Worm (Caenorhabditis elegans) whole organism, L2 larva: ENCODE data around the gene Y50E8A.5.

Experiments
- ZK546.5 ChIP-seq: sonication (generic microtip); optimal IDR thresholded peaks from 2 replicates; lab custom pipeline; 2017; ENCODE audit warnings: missing biosample characterization, missing genetic modification characterization
- ama-1 ChIP-seq: fragments of 150-350 bp; optimal IDR thresholded peaks from 2 replicates; lab custom pipeline; 2018; ENCODE audit warnings: inconsistent platforms
- ceh-16 ChIP-seq: fragments of 150-350 bp; optimal IDR thresholded peaks from 2 replicates; lab custom pipeline; 2014; ENCODE audit warnings: missing biosample characterization, missing genetic modification characterization
- elt-3 ChIP-seq: sonication (generic microtip); optimal IDR thresholded peaks from 2 replicates; lab custom pipeline; 2017; ENCODE audit warnings: missing biosample characterization, missing genetic modification characterization
- nhr-10 ChIP-seq: sonication (generic microtip); optimal IDR thresholded peaks from 2 replicates; lab custom pipeline; 2017; ENCODE audit warnings: missing biosample characterization, missing genetic modification characterization
- nhr-12 ChIP-seq: fragments of 150-350 bp; optimal IDR thresholded peaks from 2 replicates; lab custom pipeline; 2014; ENCODE audit warnings: missing biosample characterization, missing genetic modification characterization
- nhr-77 ChIP-seq: fragments of 150-350 bp; optimal IDR thresholded peaks from 2 replicates; lab custom pipeline; 2014; ENCODE audit warnings: missing biosample characterization, missing genetic modification characterization
- skn-1 ChIP-seq: sonication (generic microtip); optimal IDR thresholded peaks from 2 replicates; lab custom pipeline; 2017; ENCODE audit warnings: missing biosample characterization, missing genetic modification characterization
- snpc-4 ChIP-seq: fragments of 150-350 bp; optimal IDR thresholded peaks from 2 replicates; lab custom pipeline; 2014; ENCODE audit warnings: missing biosample characterization, missing genetic modification characterization

ce11 chrV:14736851-14737250 is at the start of gene Y50E8A.5:
- TF ChIP-seq nhr-77 (tag; lab: Kevin White, UChicago) (no peak), ceh-16 (tag; lab: Kevin White, UChicago) (no peak), ZK546.5 (tag; lab: Kevin White, UChicago) (no peak), elt-3 (no peak), ama-1 (lab: Kevin White, UChicago) (no peak), nhr-12 (tag; lab: Kevin White, UChicago) (no peak), skn-1 (tag; lab: Kevin White, UChicago) (no peak), snpc-4 (tag; lab: Kevin White, UChicago) (no peak), nhr-10 (tag; lab: Kevin White, UChicago) (no peak)
